Fruit fly (Drosophila melanogaster) whole organism, prepupa: ENCODE measurements around the gene SmydA-4.

ENCODE experiments used
- Blimp-1 ChIP-seq: fragments of 200-800 bp; sonication (Bioruptor generic); optimal IDR thresholded peaks from 3 replicates; lab custom pipeline; 2017; ENCODE audit warnings: missing biosample characterization, missing genetic modification characterization, mild to moderate bottlenecking, moderate library complexity, missing genetic modification reagents
- CG10631 ChIP-seq: fragments of 200-800 bp; sonication (Bioruptor generic); optimal IDR thresholded peaks from 2 replicates; lab custom pipeline; 2016; ENCODE audit warnings: missing biosample characterization, missing genetic modification characterization
- CG11762 ChIP-seq: fragments of 200-800 bp; sonication (Bioruptor generic); optimal IDR thresholded peaks from 3 replicates; lab custom pipeline; 2016; ENCODE audit warnings: missing biosample characterization, missing genetic modification characterization; ENCODE audit not compliant: insufficient read depth
- CG11902 ChIP-seq: fragments of 200-800 bp; sonication (Bioruptor generic); optimal IDR thresholded peaks from 3 replicates; lab custom pipeline; 2016; ENCODE audit warnings: missing biosample characterization, missing genetic modification characterization
- CG15336 ChIP-seq: fragments of 200-800 bp; sonication (Bioruptor generic); IDR thresholded peaks from 2 replicates; pipeline ENCODE4 v1.3.6; 2022; ENCODE audit warnings: missing biosample characterization, missing genetic modification characterization
- CG1621 ChIP-seq: fragments of 200-800 bp; sonication (Bioruptor generic); optimal IDR thresholded peaks from 3 replicates; lab custom pipeline; 2018; ENCODE audit warnings: missing biosample characterization, mild to moderate bottlenecking, missing genetic modification characterization
- CG31627 ChIP-seq: fragments of 200-800 bp; sonication (Bioruptor generic); optimal IDR thresholded peaks from 3 replicates; lab custom pipeline; 2016; ENCODE audit warnings: missing biosample characterization, missing genetic modification characterization
- CG32006 ChIP-seq: fragments of 200-800 bp; sonication (Bioruptor generic); optimal IDR thresholded peaks from 3 replicates; lab custom pipeline; 2017; ENCODE audit warnings: missing biosample characterization, mild to moderate bottlenecking, missing genetic modification characterization
- CG3919 ChIP-seq: fragments of 200-800 bp; sonication (Bioruptor generic); optimal IDR thresholded peaks from 3 replicates; lab custom pipeline; 2016; ENCODE audit warnings: missing biosample characterization, missing genetic modification characterization
- CG6163 ChIP-seq: fragments of 200-800 bp; sonication (Bioruptor generic); IDR thresholded peaks from 3 replicates; pipeline ENCODE4 v1.3.6; 2022; ENCODE audit warnings: missing biosample characterization, missing genetic modification characterization
- CG6276 ChIP-seq: fragments of 200-800 bp; sonication (Bioruptor generic); optimal IDR thresholded peaks from 2 replicates; lab custom pipeline; 2017; ENCODE audit warnings: missing biosample characterization, mild to moderate bottlenecking, missing genetic modification characterization
- CG6792 ChIP-seq: fragments of 200-800 bp; sonication (Bioruptor generic); optimal IDR thresholded peaks from 3 replicates; lab custom pipeline; 2016; ENCODE audit warnings: missing biosample characterization, missing genetic modification characterization
- CG6808 ChIP-seq: fragments of 200-800 bp; sonication (Bioruptor generic); optimal IDR thresholded peaks from 3 replicates; lab custom pipeline; 2017; ENCODE audit warnings: missing biosample characterization, missing genetic modification characterization, mild to moderate bottlenecking, moderate library complexity, missing genetic modification reagents
- CG6854 ChIP-seq: fragments of 200-800 bp; sonication (Bioruptor generic); optimal IDR thresholded peaks from 2 replicates; lab custom pipeline; 2017; ENCODE audit warnings: missing biosample characterization, mild to moderate bottlenecking, missing genetic modification characterization
- CG7368 ChIP-seq: fragments of 200-800 bp; sonication (Bioruptor generic); optimal IDR thresholded peaks from 3 replicates; lab custom pipeline; 2016; ENCODE audit warnings: missing biosample characterization, missing genetic modification characterization
- CG8119 ChIP-seq: fragments of 200-800 bp; sonication (Bioruptor generic); IDR thresholded peaks from 3 replicates; pipeline ENCODE4 v1.3.6; 2022; ENCODE audit warnings: missing biosample characterization, missing genetic modification characterization
- CG8319 ChIP-seq: fragments of 200-800 bp; sonication (Bioruptor generic); optimal IDR thresholded peaks from 3 replicates; lab custom pipeline; 2016; ENCODE audit warnings: missing biosample characterization, missing genetic modification characterization
- CG8632 ChIP-seq: fragments of 200-800 bp; sonication (Bioruptor generic); optimal IDR thresholded peaks from 3 replicates; lab custom pipeline; 2016; ENCODE audit warnings: missing biosample characterization, missing genetic modification characterization
- CG9139 ChIP-seq: fragments of 200-800 bp; sonication (Bioruptor generic); optimal IDR thresholded peaks from 3 replicates; lab custom pipeline; 2017; ENCODE audit warnings: missing biosample characterization, mild to moderate bottlenecking, missing genetic modification characterization
- Eip75B ChIP-seq: fragments of 200-800 bp; sonication (Bioruptor generic); optimal IDR thresholded peaks from 3 replicates; lab custom pipeline; 2016; ENCODE audit warnings: missing biosample characterization, missing genetic modification characterization
- Eip78C ChIP-seq: fragments of 200-800 bp; sonication (Bioruptor generic); peaks from one replicate; lab custom pipeline; 2016; ENCODE audit warnings: missing biosample characterization, missing genetic modification characterization
- Eip93F ChIP-seq: fragments of 200-800 bp; sonication (Bioruptor generic); optimal IDR thresholded peaks from 2 replicates; lab custom pipeline; 2016; ENCODE audit warnings: missing biosample characterization, mild to moderate bottlenecking, missing genetic modification characterization
- Ets21C ChIP-seq: fragments of 200-800 bp; sonication (Bioruptor generic); optimal IDR thresholded peaks from 3 replicates; lab custom pipeline; 2016; ENCODE audit warnings: missing biosample characterization, missing genetic modification characterization
- Met ChIP-seq: fragments of 200-800 bp; sonication (Bioruptor generic); optimal IDR thresholded peaks from 3 replicates; lab custom pipeline; 2016; ENCODE audit warnings: missing biosample characterization, missing genetic modification characterization
- Smox ChIP-seq: fragments of 200-800 bp; sonication (Bioruptor generic); optimal IDR thresholded peaks from 3 replicates; lab custom pipeline; 2016; ENCODE audit warnings: missing biosample characterization, missing genetic modification characterization
- Sox102F ChIP-seq: fragments of 200-800 bp; sonication (Bioruptor generic); optimal IDR thresholded peaks from 2 replicates; lab custom pipeline; 2016; ENCODE audit warnings: missing biosample characterization, mild to moderate bottlenecking, missing genetic modification characterization
- achi ChIP-seq: fragments of 200-800 bp; sonication (Bioruptor generic); optimal IDR thresholded peaks from 3 replicates; lab custom pipeline; 2016; ENCODE audit warnings: missing biosample characterization, missing genetic modification characterization
- acj6 ChIP-seq: fragments of 200-800 bp; sonication (Bioruptor generic); optimal IDR thresholded peaks from 3 replicates; lab custom pipeline; 2016; ENCODE audit warnings: missing biosample characterization, missing genetic modification characterization
- cyc ChIP-seq: fragments of 200-800 bp; sonication (Bioruptor generic); optimal IDR thresholded peaks from 3 replicates; lab custom pipeline; 2016; ENCODE audit warnings: missing biosample characterization, missing genetic modification characterization
- dac ChIP-seq: fragments of 200-800 bp; sonication (Bioruptor generic); optimal IDR thresholded peaks from 2 replicates; lab custom pipeline; 2017; ENCODE audit warnings: missing biosample characterization, mild to moderate bottlenecking, missing genetic modification characterization
- dsx ChIP-seq: fragments of 200-800 bp; optimal IDR thresholded peaks from 3 replicates; lab custom pipeline; 2019; ENCODE audit warnings: missing biosample characterization, mild to moderate bottlenecking, missing genetic modification characterization, moderate library complexity; ENCODE audit not compliant: poor library complexity, severe bottlenecking
- eg ChIP-seq: fragments of 200-800 bp; sonication (Bioruptor generic); IDR thresholded peaks from 3 replicates; pipeline ENCODE4 v1.3.6; 2022; ENCODE audit warnings: missing biosample characterization, missing genetic modification characterization
- fd85E ChIP-seq: fragments of 200-800 bp; sonication (Bioruptor generic); optimal IDR thresholded peaks from 3 replicates; lab custom pipeline; 2016; ENCODE audit warnings: missing biosample characterization, missing genetic modification characterization
- fkh ChIP-seq: fragments of 200-800 bp; sonication (Bioruptor generic); optimal IDR thresholded peaks from 3 replicates; lab custom pipeline; 2017; ENCODE audit warnings: missing biosample characterization, mild to moderate bottlenecking, missing genetic modification characterization, moderate library complexity
- lz ChIP-seq: fragments of 200-800 bp; sonication (Bioruptor generic); optimal IDR thresholded peaks from 3 replicates; lab custom pipeline; 2016; ENCODE audit warnings: missing biosample characterization, missing genetic modification characterization
- pdm3 ChIP-seq: fragments of 200-800 bp; sonication (Bioruptor generic); optimal IDR thresholded peaks from 3 replicates; lab custom pipeline; 2016; ENCODE audit warnings: missing biosample characterization, missing genetic modification characterization
- salr ChIP-seq, 2 experiments: fragments of 200-800 bp; sonication (Bioruptor generic); optimal IDR thresholded peaks; 3 replicates each; lab custom pipeline; 2016 to 2018; ENCODE audit warnings: missing biosample characterization in 2 of 2, missing genetic modification characterization in 2 of 2, mild to moderate bottlenecking in 1 of 2
- spab ChIP-seq: fragments of 200-800 bp; sonication (Bioruptor generic); optimal IDR thresholded peaks from 2 replicates; lab custom pipeline; 2017; ENCODE audit warnings: missing biosample characterization, mild to moderate bottlenecking, missing genetic modification characterization, missing genetic modification reagents
- svp ChIP-seq: fragments of 200-800 bp; sonication (Bioruptor generic); peaks from one replicate; lab custom pipeline; 2016; ENCODE audit warnings: missing biosample characterization, missing genetic modification characterization
- topi ChIP-seq: fragments of 200-800 bp; sonication (Bioruptor generic); optimal IDR thresholded peaks from 3 replicates; lab custom pipeline; 2016; ENCODE audit warnings: missing biosample characterization, missing genetic modification characterization
- vri ChIP-seq: fragments of 200-800 bp; sonication (Bioruptor generic); optimal IDR thresholded peaks from 3 replicates; lab custom pipeline; 2016; ENCODE audit warnings: missing biosample characterization, mild to moderate bottlenecking, missing genetic modification characterization

The SmydA-4 gene

dm6 chrX:11081242-11081641 is 36.7 kb downstream of the SmydA-4 start (continued):
- TF ChIP-seq fkh (no peak), Eip75B (peak; percentile 25), dsx (GFP tag; lab: Kevin White, UChicago) (no peak), spab (GFP tag; lab: Kevin White, UChicago) (peak; percentile 39), svp (GFP tag; lab: Kevin White, UChicago) (peak; percentile 51), CG15336 (peak; percentile 67), Sox102F (GFP tag; lab: Kevin White, UChicago) (peak; percentile 9), CG6792 (peak; percentile 40), CG6808 (peak; percentile 32), vri (GFP tag; lab: Kevin White, UChicago) (no peak), pdm3 (GFP tag; lab: Kevin White, UChicago) (peak; percentile 59), Ets21C (GFP tag; lab: Kevin White, UChicago) (no peak)

dm6 chrX:11081834-11082233 is 37.3 kb downstream of the SmydA-4 start:
- TF ChIP-seq Met (GFP tag; lab: Kevin White, UChicago), result no peak
- TF ChIP-seq CG3919 (GFP tag; lab: Kevin White, UChicago), result no peak
- no peak for TF ChIP-seq fkh
- no peak for TF ChIP-seq CG10631 (GFP tag; lab: Kevin White, UChicago)
- no peak for TF ChIP-seq CG8319
- peak; percentile 41 for TF ChIP-seq Eip78C (GFP tag; lab: Kevin White, UChicago)
- TF ChIP-seq, all 60 proteins: peak for 1

dm6 chrX:11083007-11083406 is 38.5 kb downstream of the SmydA-4 start:
- TF ChIP-seq salr (GFP tag; optimal IDR thresholded peaks at IDR 0.05; lab: Kevin White, UChicago) (no peak), CG7368 (GFP tag; lab: Kevin White, UChicago) (no peak), CG3919 (GFP tag; lab: Kevin White, UChicago) (no peak), CG9139 (GFP tag; lab: Kevin White, UChicago) (no peak), Met (GFP tag; lab: Kevin White, UChicago) (no peak), vri (GFP tag; lab: Kevin White, UChicago) (no peak), CG32006 (no peak), CG8119 (GFP tag; lab: Robert Waterston, UW) (no peak), Sox102F (GFP tag; lab: Kevin White, UChicago) (no peak), cyc (GFP tag; lab: Kevin White, UChicago) (no peak), CG10631 (GFP tag; lab: Kevin White, UChicago) (no peak), CG15336 (no peak), Smox (GFP tag; lab: Kevin White, UChicago) (no peak), achi (GFP tag; lab: Kevin White, UChicago) (no peak), CG1621 (tag; lab: Kevin White, UChicago) (no peak)

dm6 chrX:11086250-11086649 is 41.7 kb downstream of the SmydA-4 start, which contains the start of gene sev:
Gene sev (minus strand): TSS chrX:11086299.
- TF ChIP-seq CG11902 (GFP tag; lab: Kevin White, UChicago) (no peak), svp (GFP tag; lab: Kevin White, UChicago) (peak; percentile 39)

- TF ChIP-seq topi (GFP tag; lab: Kevin White, UChicago) (no peak), spab (GFP tag; lab: Kevin White, UChicago) (no peak), CG8632 (no peak), CG11762 (GFP tag; lab: Kevin White, UChicago) (no peak), eg (0 out of 3 replicates have a peak, but pooled peaks have one; percentile 13), CG6854 (GFP tag; lab: Kevin White, UChicago) (no peak), lz (GFP tag; lab: Kevin White, UChicago) (no peak), acj6 (GFP tag; lab: Kevin White, UChicago) (no peak), CG6163 (GFP tag; lab: Robert Waterston, UW) (no peak), CG6276 (GFP tag; lab: Kevin White, UChicago) (no peak), svp (GFP tag; lab: Kevin White, UChicago) (peak; percentile 45), Blimp-1 (GFP tag; lab: Kevin White, UChicago) (no peak), CG10631 (GFP tag; lab: Kevin White, UChicago) (no peak), Eip93F (GFP tag; lab: Kevin White, UChicago) (no peak), CG15336 (no peak), dac (no peak), Eip75B (no peak), CG31627 (GFP tag; lab: Kevin White, UChicago) (no peak), CG9139 (GFP tag; lab: Kevin White, UChicago) (no peak), fd85E (GFP tag; lab: Kevin White, UChicago) (no peak), Eip78C (GFP tag; lab: Kevin White, UChicago) (peak; percentile 64), achi (GFP tag; lab: Kevin White, UChicago) (peak; percentile 9), CG8319 (no peak)
- TF ChIP-seq, all 60 proteins: peak for 4
Observed at dm6 chrX:11087384-11087783, 42.8 kb downstream of the SmydA-4 start.
